Worm (Caenorhabditis elegans) whole organism, young adult: Measurements from ENCODE around the gene txdc-17.

Source experiments
- B0019.2 ChIP-seq: fragments of 200-800 bp; sonication (Bioruptor generic); conservative IDR thresholded peaks from 2 replicates; pipeline ENCODE4 v1.3.6; 2022; ENCODE audit warnings: missing genetic modification reagents, missing genetic modification characterization, missing compliant biosample characterization
- B0261.1 ChIP-seq: sonication (generic microtip); optimal IDR thresholded peaks from 2 replicates; lab custom pipeline; 2016; ENCODE audit warnings: mild to moderate bottlenecking, missing genetic modification characterization, moderate library complexity, missing compliant biosample characterization
- D2030.7 ChIP-seq: fragments of 200-800 bp; sonication (Bioruptor generic); IDR thresholded peaks from 2 replicates; pipeline ENCODE4 v1.3.6; 2022; ENCODE audit warnings: missing genetic modification reagents, missing genetic modification characterization, missing compliant biosample characterization
- F52B5.7 ChIP-seq: sonication (generic microtip); optimal IDR thresholded peaks from 2 replicates; lab custom pipeline; 2016; ENCODE audit warnings: mild to moderate bottlenecking, missing genetic modification characterization, missing compliant biosample characterization
- T26A5.8 ChIP-seq: sonication (generic microtip); optimal IDR thresholded peaks from 2 replicates; lab custom pipeline; 2016; ENCODE audit warnings: missing genetic modification characterization, missing compliant biosample characterization
- Y53F4B.3 ChIP-seq: fragments of 200-800 bp; sonication (Bioruptor generic); IDR thresholded peaks from 2 replicates; pipeline ENCODE4 v1.3.6; 2022; ENCODE audit warnings: missing genetic modification reagents, missing genetic modification characterization, missing compliant biosample characterization
- Y53G8AR.9 ChIP-seq: fragments of 200-800 bp; sonication (Bioruptor generic); conservative IDR thresholded peaks from 2 replicates; pipeline ENCODE4 v1.3.6; 2022; ENCODE audit warnings: missing genetic modification reagents, missing genetic modification characterization, missing compliant biosample characterization
- atf-7 ChIP-seq: sonication (generic microtip); optimal IDR thresholded peaks from 2 replicates; lab custom pipeline; 2017; ENCODE audit warnings: mild to moderate bottlenecking, missing genetic modification characterization, missing compliant biosample characterization
- athp-1 ChIP-seq: sonication (generic microtip); optimal IDR thresholded peaks from 2 replicates; lab custom pipeline; 2017; ENCODE audit warnings: mild to moderate bottlenecking, missing genetic modification characterization, missing compliant biosample characterization
- attf-3 ChIP-seq: fragments of 200-800 bp; sonication (Bioruptor generic); conservative IDR thresholded peaks from 2 replicates; pipeline ENCODE4 v1.3.6; 2022; ENCODE audit warnings: missing genetic modification reagents, missing genetic modification characterization, missing compliant biosample characterization
- cebp-1 ChIP-seq, 2 experiments: fragments of 200-800 bp in 1 of 2; sonication (Bioruptor generic) in 1 of 2; sonication (generic microtip) in 1 of 2; IDR thresholded peaks in 1 of 2; optimal IDR thresholded peaks in 1 of 2; 2 replicates each; pipeline versions ENCODE4 v1.3.6 to Lab custom; 2017 to 2022; ENCODE audit warnings: missing compliant biosample characterization in 2 of 2, missing genetic modification characterization in 2 of 2, mild to moderate bottlenecking in 1 of 2, missing genetic modification reagents in 1 of 2, moderate library complexity in 1 of 2
- ceh-100 ChIP-seq: fragments of 200-800 bp; sonication (Bioruptor generic); IDR thresholded peaks from 2 replicates; pipeline ENCODE4 v1.3.6; 2022; ENCODE audit warnings: missing genetic modification reagents, missing genetic modification characterization, missing compliant biosample characterization
- ceh-58 ChIP-seq: fragments of 200-800 bp; sonication (Bioruptor generic); IDR thresholded peaks from 2 replicates; pipeline ENCODE4 v1.3.6; 2022; ENCODE audit warnings: missing genetic modification characterization, missing compliant biosample characterization
- dox-1 ChIP-seq: fragments of 200-800 bp; sonication (Bioruptor generic); IDR thresholded peaks from 2 replicates; pipeline ENCODE4 v1.3.6; 2022; ENCODE audit warnings: missing genetic modification reagents, missing genetic modification characterization, missing compliant biosample characterization
- dpff-1 ChIP-seq: sonication (generic microtip); optimal IDR thresholded peaks from 2 replicates; lab custom pipeline; 2017; ENCODE audit warnings: mild to moderate bottlenecking, missing genetic modification characterization, missing compliant biosample characterization
- egl-18 ChIP-seq: fragments of 200-800 bp; sonication (Bioruptor generic); IDR thresholded peaks from 2 replicates; pipeline ENCODE4 v1.3.6; 2022; ENCODE audit warnings: missing genetic modification reagents, missing genetic modification characterization, missing compliant biosample characterization
- egl-44 ChIP-seq: fragments of 200-800 bp; sonication (Bioruptor generic); IDR thresholded peaks from 2 replicates; pipeline ENCODE4 v1.3.6; 2022; ENCODE audit warnings: missing genetic modification reagents, missing genetic modification characterization, missing compliant biosample characterization
- egrh-3 ChIP-seq: fragments of 200-800 bp; sonication (Bioruptor generic); IDR thresholded peaks from 2 replicates; pipeline ENCODE4 v1.3.6; 2022; ENCODE audit warnings: missing genetic modification reagents, missing genetic modification characterization, missing compliant biosample characterization
- ets-4 ChIP-seq: fragments of 200-800 bp; sonication (Bioruptor generic); optimal IDR thresholded peaks from 2 replicates; lab custom pipeline; 2018; ENCODE audit warnings: mild to moderate bottlenecking, missing genetic modification characterization, missing compliant biosample characterization
- fkh-3 ChIP-seq: sonication (generic microtip); optimal IDR thresholded peaks from 2 replicates; lab custom pipeline; 2016; ENCODE audit warnings: mild to moderate bottlenecking, missing genetic modification characterization, missing compliant biosample characterization
- hmg-1.2 ChIP-seq: fragments of 200-800 bp; sonication (Bioruptor generic); IDR thresholded peaks from 2 replicates; pipeline ENCODE4 v1.3.6; 2022; ENCODE audit warnings: missing genetic modification reagents, missing genetic modification characterization, missing compliant biosample characterization
- hrde-1 ChIP-seq: sonication (generic microtip); optimal IDR thresholded peaks from 2 replicates; lab custom pipeline; 2016; ENCODE audit warnings: missing genetic modification characterization, mild to moderate bottlenecking, missing compliant biosample characterization, moderate library complexity, missing genotype, missing genetic modification reagents, borderline replicate concordance
- hsf-1 ChIP-seq: fragments of 200-800 bp; sonication (Bioruptor generic); IDR thresholded peaks from 2 replicates; pipeline ENCODE4 v1.3.6; 2022; ENCODE audit warnings: missing genetic modification reagents, missing genetic modification characterization, missing compliant biosample characterization
- lag-1 ChIP-seq: fragments of 200-800 bp; sonication (Bioruptor generic); IDR thresholded peaks from 2 replicates; pipeline ENCODE4 v1.3.6; 2022; ENCODE audit warnings: missing genetic modification reagents, missing genetic modification characterization, missing compliant biosample characterization
- let-607 ChIP-seq, 2 experiments: fragments of 200-800 bp in 1 of 2; sonication (Bioruptor generic) in 1 of 2; sonication (generic microtip) in 1 of 2; optimal IDR thresholded peaks; 2 replicates each; lab custom pipeline; 2016 to 2018; ENCODE audit warnings: mild to moderate bottlenecking in 2 of 2, missing compliant biosample characterization in 2 of 2, missing genetic modification characterization in 2 of 2, moderate library complexity in 2 of 2, missing genotype in 1 of 2
- lin-35 ChIP-seq, 3 experiments: fragments of 150-350 bp in 2 of 3; sonication (generic microtip) in 1 of 3; optimal IDR thresholded peaks; 2 replicates each; lab custom pipeline; 2014 to 2018; ENCODE audit warnings: missing biosample characterization in 3 of 3, missing genetic modification characterization in 3 of 3, missing genetic modification reagents in 3 of 3
- lin-40 ChIP-seq: sonication (generic microtip); optimal IDR thresholded peaks from 2 replicates; lab custom pipeline; 2016; ENCODE audit warnings: missing genetic modification characterization, mild to moderate bottlenecking, missing compliant biosample characterization, missing genotype, missing genetic modification reagents
- lir-1 ChIP-seq: fragments of 200-800 bp; sonication (Bioruptor generic); conservative IDR thresholded peaks from 2 replicates; pipeline ENCODE4 v1.3.6; 2022; ENCODE audit warnings: missing genetic modification reagents, missing genetic modification characterization, missing compliant biosample characterization
- madf-3 ChIP-seq: fragments of 200-800 bp; sonication (Bioruptor generic); IDR thresholded peaks from 2 replicates; pipeline ENCODE4 v1.3.6; 2022; ENCODE audit warnings: missing genetic modification reagents, missing genetic modification characterization, missing compliant biosample characterization
- madf-6 ChIP-seq: fragments of 200-800 bp; sonication (Bioruptor generic); IDR thresholded peaks from 2 replicates; pipeline ENCODE4 v1.3.6; 2022; ENCODE audit warnings: missing genetic modification reagents, missing genetic modification characterization, missing compliant biosample characterization
- madf-8 ChIP-seq: fragments of 200-800 bp; sonication (Bioruptor generic); conservative IDR thresholded peaks from 2 replicates; pipeline ENCODE4 v1.3.6; 2022; ENCODE audit warnings: missing genetic modification reagents, missing genetic modification characterization, missing compliant biosample characterization
- mxl-1 ChIP-seq: sonication (generic microtip); optimal IDR thresholded peaks from 2 replicates; lab custom pipeline; 2016; ENCODE audit warnings: missing genetic modification characterization, missing compliant biosample characterization
- nfya-1 ChIP-seq: sonication (generic microtip); optimal IDR thresholded peaks from 2 replicates; lab custom pipeline; 2017; ENCODE audit warnings: antibody characterized with exemption, missing compliant biosample characterization, missing genetic modification characterization, borderline replicate concordance; ENCODE audit not compliant: insufficient read depth
- nhr-120 ChIP-seq: fragments of 200-800 bp; sonication (Bioruptor generic); IDR thresholded peaks from 2 replicates; pipeline ENCODE4 v1.3.6; 2022; ENCODE audit warnings: missing genetic modification characterization, missing compliant biosample characterization
- nhr-27 ChIP-seq: fragments of 200-800 bp; sonication (Bioruptor generic); optimal IDR thresholded peaks from 2 replicates; lab custom pipeline; 2018; ENCODE audit warnings: mild to moderate bottlenecking, missing genetic modification characterization, moderate library complexity, missing compliant biosample characterization
- nhr-80 ChIP-seq: sonication (generic microtip); optimal IDR thresholded peaks from 2 replicates; lab custom pipeline; 2016; ENCODE audit warnings: missing genetic modification characterization, missing compliant biosample characterization
- pbrm-1 ChIP-seq: fragments of 200-800 bp; sonication (Bioruptor generic); IDR thresholded peaks from 2 replicates; pipeline ENCODE4 v1.3.6; 2022; ENCODE audit warnings: missing genetic modification reagents, missing genetic modification characterization, missing compliant biosample characterization
- pha-4 ChIP-seq: fragments of 150-350 bp; sonication (generic microtip); optimal IDR thresholded peaks from 2 replicates; lab custom pipeline; 2014; ENCODE audit warnings: missing biosample characterization, missing genetic modification reagents, missing genetic modification characterization
- rec-8 ChIP-seq, 2 experiments: sonication (generic microtip); optimal IDR thresholded peaks; 2 replicates each; lab custom pipeline; 2016; ENCODE audit warnings: mild to moderate bottlenecking in 2 of 2, missing genetic modification characterization in 2 of 2, missing genetic modification reagents in 2 of 2, missing genotype in 2 of 2, missing biosample characterization in 1 of 2, missing compliant biosample characterization in 1 of 2, moderate library complexity in 1 of 2
- sea-2 ChIP-seq: fragments of 200-800 bp; sonication (Bioruptor generic); IDR thresholded peaks from 2 replicates; pipeline ENCODE4 v1.3.6; 2022; ENCODE audit warnings: missing genetic modification characterization, missing compliant biosample characterization
- somi-1 ChIP-seq: fragments of 200-800 bp; sonication (Bioruptor generic); optimal IDR thresholded peaks from 2 replicates; lab custom pipeline; 2018; ENCODE audit warnings: mild to moderate bottlenecking, missing genetic modification characterization, missing compliant biosample characterization
- sptf-2 ChIP-seq: fragments of 200-800 bp; sonication (Bioruptor generic); optimal IDR thresholded peaks from 2 replicates; lab custom pipeline; 2018; ENCODE audit warnings: mild to moderate bottlenecking, missing genetic modification characterization, missing compliant biosample characterization
- tbp1 ChIP-seq: fragments of 200-800 bp; sonication (Bioruptor generic); optimal IDR thresholded peaks from 2 replicates; lab custom pipeline; 2018; ENCODE audit warnings: mild to moderate bottlenecking, missing genetic modification characterization, missing compliant biosample characterization
- tlf-1 ChIP-seq: fragments of 200-800 bp; sonication (Bioruptor generic); optimal IDR thresholded peaks from 2 replicates; lab custom pipeline; 2018; ENCODE audit warnings: mild to moderate bottlenecking, missing genetic modification characterization, missing compliant biosample characterization
- unc-130 ChIP-seq: sonication (generic microtip); optimal IDR thresholded peaks from 2 replicates; lab custom pipeline; 2016; ENCODE audit warnings: missing genetic modification reagents, missing genetic modification characterization, missing compliant biosample characterization
- xnd-1 ChIP-seq: sonication (generic microtip); optimal IDR thresholded peaks from 2 replicates; lab custom pipeline; 2016; ENCODE audit warnings: missing genotype, missing genetic modification reagents, missing genetic modification characterization, missing compliant biosample characterization
- ztf-22 ChIP-seq: fragments of 200-800 bp; sonication (Bioruptor generic); optimal IDR thresholded peaks from 2 replicates; lab custom pipeline; 2018; ENCODE audit warnings: mild to moderate bottlenecking, missing genetic modification characterization, moderate library complexity, missing compliant biosample characterization
- ztf-25 ChIP-seq: fragments of 200-800 bp; sonication (Bioruptor generic); IDR thresholded peaks from 2 replicates; pipeline ENCODE4 v1.3.6; 2022; ENCODE audit warnings: missing genetic modification reagents, missing genetic modification characterization, missing compliant biosample characterization
- ztf-26 ChIP-seq: sonication (generic microtip); optimal IDR thresholded peaks from 2 replicates; lab custom pipeline; 2017; ENCODE audit warnings: missing genetic modification characterization, missing compliant biosample characterization

Gene txdc-17

DNA sequence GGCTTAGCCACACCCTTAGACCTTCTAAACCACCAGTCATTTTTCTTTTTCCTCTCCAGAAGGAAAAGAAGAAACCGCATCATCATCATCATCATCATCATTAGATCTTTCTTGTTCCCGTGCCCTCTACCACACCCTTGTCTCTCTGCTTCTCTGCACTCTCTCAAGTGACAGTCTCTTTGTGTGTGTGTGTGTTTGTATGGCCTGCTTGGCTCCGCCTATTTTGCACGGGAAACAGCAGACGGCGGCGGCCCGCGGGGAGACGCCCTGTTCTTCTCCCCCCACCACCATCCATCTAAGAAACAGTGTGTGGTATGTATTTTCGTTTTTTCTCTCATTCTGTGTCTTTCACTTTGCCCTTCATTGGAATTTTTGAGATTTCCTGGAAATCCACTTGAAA is 37.4 kb downstream of the txdc-17 start (continued):
- TF ChIP-seq Y53F4B.3 (GFP tag; lab: Robert Waterston, UW): no peak
- no peak for TF ChIP-seq egl-44 (GFP tag; lab: Robert Waterston, UW)
- TF ChIP-seq attf-3 (GFP tag; lab: Robert Waterston, UW): no peak
- no peak for TF ChIP-seq madf-3 (GFP tag; lab: Robert Waterston, UW)
- no peak for TF ChIP-seq fkh-3
- 0 out of 2 replicates have a peak, but pooled peaks have one; percentile 46 for TF ChIP-seq ztf-25
- no peak for TF ChIP-seq pha-4 (tag; lab: Kevin White, UChicago)
- peak; percentile 76 for TF ChIP-seq ztf-26
- peak; percentile 84 for TF ChIP-seq somi-1 (GFP tag; lab: Kevin White, UChicago)
- TF ChIP-seq hsf-1 (GFP tag; lab: Robert Waterston, UW): no peak
- no peak for TF ChIP-seq ceh-58
- TF ChIP-seq hrde-1: no peak
- TF ChIP-seq B0261.1 (tag; lab: Kevin White, UChicago): no peak
- no peak for TF ChIP-seq xnd-1 (tag; lab: Kevin White, UChicago)
- TF ChIP-seq B0019.2 (GFP tag; lab: Robert Waterston, UW): no peak
- TF ChIP-seq nfya-1 (tag; lab: Kevin White, UChicago): no peak
- TF ChIP-seq nhr-80 (tag; lab: Kevin White, UChicago): peak; percentile 71
- TF ChIP-seq lir-1: no peak
- no peak for TF ChIP-seq tlf-1 (GFP tag; lab: Kevin White, UChicago)
- no peak for TF ChIP-seq ceh-100 (GFP tag; lab: Robert Waterston, UW)
- no peak for TF ChIP-seq cebp-1 (GFP tag; IDR thresholded peaks at IDR 0.05; lab: Robert Waterston, UW)
- TF ChIP-seq cebp-1 (tag; optimal IDR thresholded peaks at IDR 0.05; lab: Kevin White, UChicago): peak; percentile 52
- no peak for TF ChIP-seq tbp1 (GFP tag; lab: Kevin White, UChicago)
- no peak for TF ChIP-seq Y53G8AR.9 (GFP tag; lab: Robert Waterston, UW)
- peak; percentile 54; the same call in 1 of the 2 replicates for TF ChIP-seq dox-1 (GFP tag; lab: Robert Waterston, UW)
- TF ChIP-seq madf-6 (GFP tag; lab: Robert Waterston, UW): no peak
- TF ChIP-seq egl-18 (GFP tag; lab: Robert Waterston, UW): no peak
- no peak for TF ChIP-seq ztf-22 (GFP tag; lab: Kevin White, UChicago)
- peak; percentile 73 for TF ChIP-seq lin-40 (tag; lab: Kevin White, UChicago)
- no peak for TF ChIP-seq rec-8 (tag; optimal IDR thresholded peaks at IDR 0.05; lab: Kevin White, UChicago)
- no peak for TF ChIP-seq madf-8 (GFP tag; lab: Robert Waterston, UW)
- no peak for TF ChIP-seq mxl-1 (tag; lab: Kevin White, UChicago)
- TF ChIP-seq unc-130 (GFP tag; lab: Kevin White, UChicago): no peak
- no peak for TF ChIP-seq T26A5.8 (tag; lab: Kevin White, UChicago)
- TF ChIP-seq let-607 (tag; optimal IDR thresholded peaks at IDR 0.05; lab: Kevin White, UChicago): no peak
- peak; percentile 52; the same call in 1 of the 2 replicates for TF ChIP-seq egrh-3 (GFP tag; lab: Robert Waterston, UW)
- TF ChIP-seq nhr-120 (GFP tag; lab: Robert Waterston, UW): no peak
- TF ChIP-seq sptf-2 (GFP tag; lab: Kevin White, UChicago): no peak
- TF ChIP-seq nhr-27 (tag; lab: Kevin White, UChicago): no peak
- TF ChIP-seq D2030.7 (GFP tag; lab: Robert Waterston, UW): no peak
- TF ChIP-seq hmg-1.2 (GFP tag; lab: Robert Waterston, UW): no peak; the same call in 1 of the 2 replicates
- TF ChIP-seq sea-2: no peak
- no peak for TF ChIP-seq atf-7 (tag; lab: Kevin White, UChicago)
- no peak for TF ChIP-seq lin-35 (GFP tag; optimal IDR thresholded peaks at IDR 0.05; lab: Kevin White, UChicago)
- no peak for TF ChIP-seq dpff-1 (tag; lab: Kevin White, UChicago)
- TF ChIP-seq pbrm-1 (GFP tag; lab: Robert Waterston, UW): no peak
- no peak for TF ChIP-seq athp-1 (tag; lab: Kevin White, UChicago)
- no peak for TF ChIP-seq F52B5.7 (tag; lab: Kevin White, UChicago)
- no peak for TF ChIP-seq lag-1 (GFP tag; lab: Robert Waterston, UW)
- TF ChIP-seq ets-4: no peak
